Fruit fly (Drosophila melanogaster) whole organism, adult: Measurements from ENCODE around the gene inaF-A.
A peak's percentile ranks its signal among the peaks of the same experiment; 100 is the strongest.

ENCODE experiments used
- CG11617 ChIP-seq: fragments of 200-800 bp; sonication (Bioruptor generic); optimal IDR thresholded peaks from 2 replicates; lab custom pipeline; 2017; ENCODE audit warnings: mild to moderate bottlenecking, missing biosample characterization, missing genetic modification reagents, missing genetic modification characterization
- CG12768 ChIP-seq: fragments of 200-800 bp; sonication (Bioruptor generic); optimal IDR thresholded peaks from 2 replicates; lab custom pipeline; 2017; ENCODE audit warnings: missing biosample characterization, missing genetic modification characterization, mild to moderate bottlenecking, moderate library complexity, missing genetic modification reagents
- CG14711 ChIP-seq: fragments of 200-800 bp; sonication (Bioruptor generic); optimal IDR thresholded peaks from 2 replicates; lab custom pipeline; 2018; ENCODE audit warnings: missing biosample characterization, mild to moderate bottlenecking, missing genetic modification characterization, moderate library complexity
- CG1620 ChIP-seq: fragments of 200-800 bp; sonication (Bioruptor generic); optimal IDR thresholded peaks from 2 replicates; lab custom pipeline; 2016; ENCODE audit warnings: missing biosample characterization, missing genetic modification characterization
- CG33017 ChIP-seq: fragments of 200-800 bp; sonication (Bioruptor generic); optimal IDR thresholded peaks from 2 replicates; lab custom pipeline; 2018; ENCODE audit warnings: missing biosample characterization, mild to moderate bottlenecking, missing genetic modification characterization, moderate library complexity
- CG5204 ChIP-seq: fragments of 200-800 bp; sonication (Bioruptor generic); optimal IDR thresholded peaks from 2 replicates; lab custom pipeline; 2016; ENCODE audit warnings: missing biosample characterization, missing genetic modification characterization
- CG7045 ChIP-seq: fragments of 200-800 bp; sonication (Bioruptor generic); optimal IDR thresholded peaks from 2 replicates; lab custom pipeline; 2017; ENCODE audit warnings: missing biosample characterization, mild to moderate bottlenecking, missing genetic modification characterization
- CG7101 ChIP-seq: fragments of 200-800 bp; sonication (Bioruptor generic); optimal IDR thresholded peaks from 2 replicates; lab custom pipeline; 2018; ENCODE audit warnings: missing biosample characterization, mild to moderate bottlenecking, missing genetic modification characterization, moderate library complexity
- Clk ChIP-seq: fragments of 200-800 bp; sonication (Bioruptor generic); optimal IDR thresholded peaks from 2 replicates; lab custom pipeline; 2017; ENCODE audit warnings: missing biosample characterization, missing genetic modification characterization
- Crg-1 ChIP-seq: fragments of 200-800 bp; sonication (Bioruptor generic); optimal IDR thresholded peaks from 2 replicates; lab custom pipeline; 2016; ENCODE audit warnings: missing biosample characterization, missing genetic modification characterization
- Hr96 ChIP-seq: fragments of 200-800 bp; sonication (Bioruptor generic); optimal IDR thresholded peaks from 2 replicates; lab custom pipeline; 2016; ENCODE audit warnings: missing biosample characterization, missing genetic modification characterization
- Mnt ChIP-seq: fragments of 200-800 bp; sonication (Bioruptor generic); optimal IDR thresholded peaks from 2 replicates; lab custom pipeline; 2016; ENCODE audit warnings: missing biosample characterization, mild to moderate bottlenecking, missing genetic modification characterization
- bab1 ChIP-seq: fragments of 200-800 bp; sonication (Bioruptor generic); optimal IDR thresholded peaks from 3 replicates; lab custom pipeline; 2019; ENCODE audit warnings: missing biosample characterization, mild to moderate bottlenecking, missing genetic modification characterization, moderate library complexity
- cic ChIP-seq: fragments of 200-800 bp; sonication (Bioruptor generic); optimal IDR thresholded peaks from 2 replicates; lab custom pipeline; 2017; ENCODE audit warnings: missing biosample characterization, mild to moderate bottlenecking, missing genetic modification characterization, moderate library complexity
- cnc ChIP-seq, 2 experiments: fragments of >200 bp; optimal IDR thresholded peaks; 2 replicates each; lab custom pipeline; 2017
- kay ChIP-seq: fragments of 200-800 bp; sonication (Bioruptor generic); peaks from one replicate; lab custom pipeline; 2016; ENCODE audit warnings: missing biosample characterization, missing genetic modification characterization, borderline replicate concordance
- ovo ChIP-seq: fragments of 200-800 bp; sonication (Bioruptor generic); optimal IDR thresholded peaks from 2 replicates; lab custom pipeline; 2016; ENCODE audit warnings: missing biosample characterization, missing genetic modification characterization
- pad ChIP-seq: fragments of 200-800 bp; sonication (Bioruptor generic); optimal IDR thresholded peaks from 3 replicates; lab custom pipeline; 2017; ENCODE audit warnings: missing biosample characterization, missing genetic modification characterization, mild to moderate bottlenecking, moderate library complexity, missing genetic modification reagents
- tj ChIP-seq: fragments of 200-800 bp; sonication (Bioruptor generic); optimal IDR thresholded peaks from 3 replicates; lab custom pipeline; 2017; ENCODE audit warnings: missing biosample characterization, mild to moderate bottlenecking, missing genetic modification characterization, moderate library complexity
- toe ChIP-seq: fragments of 200-800 bp; sonication (Bioruptor generic); optimal IDR thresholded peaks from 2 replicates; lab custom pipeline; 2016; ENCODE audit warnings: missing biosample characterization, missing genetic modification characterization

Gene inaF-A

dm6 chrX:11704929-11705612 is 28.6 kb downstream of the inaF-A start, which contains the start of gene CG2444:
Gene CG2444, minus strand, starts transcription at chrX:11705300.
- TF ChIP-seq cic (GFP tag; lab: Kevin White, UChicago) (no peak), bab1 (GFP tag; lab: Kevin White, UChicago) (no peak), CG14711 (tag; lab: Kevin White, UChicago) (no peak), Mnt (GFP tag; lab: Kevin White, UChicago) (no peak), tj (no peak), kay (GFP tag; lab: Kevin White, UChicago) (no peak), CG33017 (tag; lab: Kevin White, UChicago) (no peak), CG12768 (GFP tag; lab: Kevin White, UChicago) (no peak), ovo (no peak), CG5204 (GFP tag; lab: Kevin White, UChicago) (no peak), Clk (GFP tag; lab: Kevin White, UChicago) (no peak), CG7101 (tag; lab: Kevin White, UChicago) (no peak), CG7045 (GFP tag; lab: Kevin White, UChicago) (no peak), pad (GFP tag; lab: Kevin White, UChicago) (no peak), cnc (optimal IDR thresholded peaks at IDR 0.05; lab: Kevin White, UChicago) (no peak), CG11617 (GFP tag; lab: Kevin White, UChicago) (no peak)

DNA sequence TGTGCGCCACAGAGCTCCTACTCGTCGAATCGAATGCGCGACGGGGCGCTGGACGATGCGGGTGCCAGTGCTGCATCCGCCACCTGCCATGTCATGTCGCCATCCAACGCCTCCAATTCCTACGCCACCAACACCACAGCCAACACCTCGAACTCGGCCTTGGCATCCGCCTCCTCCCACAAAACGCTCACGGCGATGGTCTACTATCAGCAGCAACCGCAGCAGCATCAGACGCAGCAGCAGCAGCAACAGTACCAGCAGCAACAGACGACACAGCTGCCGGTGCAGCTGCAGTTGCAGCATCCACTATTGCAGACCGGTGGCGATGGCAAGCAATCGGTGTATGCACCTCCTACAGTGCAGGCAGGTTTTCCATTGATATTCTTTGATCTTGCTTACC is 32.9 kb downstream of the inaF-A start:
- TF ChIP-seq CG1620 (GFP tag; lab: Kevin White, UChicago) (no peak), Clk (GFP tag; lab: Kevin White, UChicago) (no peak), toe (GFP tag; lab: Kevin White, UChicago) (no peak), CG7101 (tag; lab: Kevin White, UChicago) (no peak), Mnt (GFP tag; lab: Kevin White, UChicago) (no peak), CG5204 (GFP tag; lab: Kevin White, UChicago) (no peak), cnc (optimal IDR thresholded peaks at IDR 0.05; lab: Kevin White, UChicago) (no peak), CG7045 (GFP tag; lab: Kevin White, UChicago) (no peak), bab1 (GFP tag; lab: Kevin White, UChicago) (no peak), pad (GFP tag; lab: Kevin White, UChicago) (no peak), ovo (no peak), kay (GFP tag; lab: Kevin White, UChicago) (no peak), Hr96 (GFP tag; lab: Kevin White, UChicago) (no peak), CG11617 (GFP tag; lab: Kevin White, UChicago) (no peak), Crg-1 (no peak)

DNA sequence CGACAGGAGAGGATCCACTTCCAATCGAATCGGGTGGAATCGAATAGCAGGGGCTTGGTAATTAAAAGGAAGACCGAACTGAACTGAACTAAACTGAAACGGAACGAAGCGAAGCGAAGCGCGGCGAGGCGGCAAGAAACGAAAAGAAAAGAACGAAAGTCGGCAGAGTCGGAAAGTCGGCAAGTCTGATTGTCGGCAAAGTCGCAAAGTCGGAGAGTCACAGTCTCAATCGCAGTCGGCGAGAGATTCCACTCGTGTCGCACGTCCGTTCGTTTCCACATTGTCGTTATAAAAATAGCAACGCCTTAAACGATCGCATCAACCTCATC is 37.8 kb downstream of the inaF-A start:
- TF ChIP-seq CG14711 (tag; lab: Kevin White, UChicago) (no peak), Clk (GFP tag; lab: Kevin White, UChicago) (no peak), ovo (no peak), CG1620 (GFP tag; lab: Kevin White, UChicago) (no peak), CG11617 (GFP tag; lab: Kevin White, UChicago) (no peak), Mnt (GFP tag; lab: Kevin White, UChicago) (no peak), CG5204 (GFP tag; lab: Kevin White, UChicago) (no peak), toe (GFP tag; lab: Kevin White, UChicago) (no peak), cnc (optimal IDR thresholded peaks at IDR 0.05; lab: Kevin White, UChicago) (no peak), Hr96 (GFP tag; lab: Kevin White, UChicago) (no peak), cic (GFP tag; lab: Kevin White, UChicago) (no peak), pad (GFP tag; lab: Kevin White, UChicago) (no peak), CG7045 (GFP tag; lab: Kevin White, UChicago) (no peak), kay (GFP tag; lab: Kevin White, UChicago) (no peak), CG12768 (GFP tag; lab: Kevin White, UChicago) (no peak), tj (no peak), bab1 (GFP tag; lab: Kevin White, UChicago) (no peak), CG7101 (tag; lab: Kevin White, UChicago) (no peak), Crg-1 (no peak)

- TF ChIP-seq CG33017 (tag; lab: Kevin White, UChicago) (no peak), CG7045 (GFP tag; lab: Kevin White, UChicago) (no peak), ovo (peak; percentile 35), pad (GFP tag; lab: Kevin White, UChicago) (peak; percentile 16), CG12768 (GFP tag; lab: Kevin White, UChicago) (peak; percentile 0), Mnt (GFP tag; lab: Kevin White, UChicago) (peak; percentile 86), bab1 (GFP tag; lab: Kevin White, UChicago) (peak; percentile 66), tj (peak; percentile 71), CG1620 (GFP tag; lab: Kevin White, UChicago) (peak; percentile 32), cnc (optimal IDR thresholded peaks at IDR 0.05; lab: Kevin White, UChicago) (no peak), CG14711 (tag; lab: Kevin White, UChicago) (peak; percentile 2), cic (GFP tag; lab: Kevin White, UChicago) (peak; percentile 65), CG5204 (GFP tag; lab: Kevin White, UChicago) (no peak), CG11617 (GFP tag; lab: Kevin White, UChicago) (peak; percentile 50), Hr96 (GFP tag; lab: Kevin White, UChicago) (no peak), kay (GFP tag; lab: Kevin White, UChicago) (peak; percentile 83), toe (GFP tag; lab: Kevin White, UChicago) (peak; percentile 41), Crg-1 (no peak), Clk (GFP tag; lab: Kevin White, UChicago) (no peak), CG7101 (tag; lab: Kevin White, UChicago) (peak; percentile 34)
Measured at dm6 chrX:11694959-11695882, 38.5 kb downstream of the inaF-A start, which contains the start of gene PhKgamma. Gene PhKgamma, plus strand, starts transcription at chrX:11695137.
